Fruit fly (Drosophila melanogaster) whole organism, embryonic: Measurements from ENCODE around the gene Sp1.
A peak's percentile ranks its signal among the peaks of the same experiment; 100 is the strongest.

Experiments used
- Adf1 ChIP-seq: fragments of 200-800 bp; sonication (Bioruptor generic); IDR thresholded peaks from 2 replicates; pipeline ENCODE4 v1.3.6; 2022; ENCODE audit warnings: missing biosample characterization, missing genetic modification characterization
- Aef1 ChIP-seq: fragments of 200-800 bp; sonication (Bioruptor generic); IDR thresholded peaks from 3 replicates; pipeline ENCODE4 v1.3.6; 2022; ENCODE audit warnings: missing biosample characterization, missing genetic modification characterization
- Antp ChIP-seq: fragments of 200-800 bp; sonication (Bioruptor generic); optimal IDR thresholded peaks from 3 replicates; lab custom pipeline; 2016; ENCODE audit warnings: missing biosample characterization, missing genetic modification characterization
- CG10209 ChIP-seq: fragments of 200-800 bp; sonication (Bioruptor generic); optimal IDR thresholded peaks from 3 replicates; lab custom pipeline; 2017; ENCODE audit warnings: missing biosample characterization, mild to moderate bottlenecking, missing genetic modification characterization, missing genetic modification reagents
- CG10321 ChIP-seq: fragments of 200-800 bp; sonication (Bioruptor generic); IDR thresholded peaks from 2 replicates; pipeline ENCODE4 v1.3.6; 2022; ENCODE audit warnings: missing biosample characterization, missing genetic modification characterization
- CG12104 ChIP-seq: fragments of 200-800 bp; sonication (Bioruptor generic); optimal IDR thresholded peaks from 3 replicates; lab custom pipeline; 2016; ENCODE audit warnings: missing biosample characterization, missing genetic modification characterization
- CG13287 ChIP-seq: fragments of 200-800 bp; sonication (Bioruptor generic); IDR thresholded peaks from 2 replicates; pipeline ENCODE4 v1.3.6; 2022; ENCODE audit warnings: missing biosample characterization, missing genetic modification characterization; ENCODE audit not compliant: partially characterized antibody
- CG14441 ChIP-seq: fragments of 200-800 bp; sonication (Bioruptor generic); IDR thresholded peaks from 2 replicates; pipeline ENCODE4 v1.3.6; 2022; ENCODE audit warnings: missing biosample characterization, missing genetic modification characterization
- CG15269 ChIP-seq: fragments of 200-800 bp; sonication (Bioruptor generic); optimal IDR thresholded peaks from 2 replicates; lab custom pipeline; 2018; ENCODE audit warnings: missing biosample characterization, mild to moderate bottlenecking, missing genetic modification characterization, moderate library complexity
- CG15696 ChIP-seq: fragments of 200-800 bp; sonication (Bioruptor generic); optimal IDR thresholded peaks from 2 replicates; lab custom pipeline; 2019; ENCODE audit warnings: missing biosample characterization, mild to moderate bottlenecking, missing genetic modification characterization, moderate library complexity
- CG17361 ChIP-seq: fragments of 200-800 bp; sonication (Bioruptor generic); IDR thresholded peaks from 3 replicates; pipeline ENCODE4 v1.3.6; 2022; ENCODE audit warnings: missing biosample characterization, missing genetic modification characterization
- CG18262 ChIP-seq: fragments of 200-800 bp; optimal IDR thresholded peaks from 3 replicates; lab custom pipeline; 2019; ENCODE audit warnings: missing biosample characterization, mild to moderate bottlenecking, missing genetic modification characterization, moderate library complexity
- CG1832 ChIP-seq: fragments of 200-800 bp; sonication (Bioruptor generic); optimal IDR thresholded peaks from 2 replicates; lab custom pipeline; 2017; ENCODE audit warnings: missing biosample characterization, mild to moderate bottlenecking, missing genetic modification characterization, inconsistent platforms
- CG2202 ChIP-seq: fragments of 200-800 bp; sonication (Bioruptor generic); optimal IDR thresholded peaks from 2 replicates; lab custom pipeline; 2018; ENCODE audit warnings: missing biosample characterization, mild to moderate bottlenecking, missing genetic modification characterization
- CG31224 ChIP-seq: fragments of 200-800 bp; sonication (Bioruptor generic); IDR thresholded peaks from 2 replicates; pipeline ENCODE4 v1.3.6; 2022; ENCODE audit warnings: missing biosample characterization, missing genetic modification characterization
- CoRest ChIP-seq: fragments of 200-800 bp; sonication (Bioruptor generic); optimal IDR thresholded peaks from 3 replicates; lab custom pipeline; 2018; ENCODE audit warnings: missing biosample characterization, mild to moderate bottlenecking, missing genetic modification characterization, moderate library complexity
- Dip3 ChIP-seq: fragments of 200-800 bp; sonication (Bioruptor generic); optimal IDR thresholded peaks from 3 replicates; lab custom pipeline; 2016; ENCODE audit warnings: missing biosample characterization, missing genetic modification characterization
- Doc3 ChIP-seq: fragments of 200-800 bp; sonication (Bioruptor generic); IDR thresholded peaks from 3 replicates; pipeline ENCODE4 v1.3.6; 2022; ENCODE audit warnings: missing biosample characterization, missing genetic modification characterization; ENCODE audit not compliant: partially characterized antibody
- Dref ChIP-seq: fragments of 200-800 bp; sonication (Bioruptor generic); IDR thresholded peaks from 2 replicates; pipeline ENCODE4 v1.3.6; 2022; ENCODE audit warnings: missing biosample characterization, missing genetic modification characterization
- Ets97D ChIP-seq: fragments of 200-800 bp; sonication (Bioruptor generic); optimal IDR thresholded peaks from 3 replicates; lab custom pipeline; 2016; ENCODE audit warnings: missing biosample characterization, missing genetic modification characterization
- Hey ChIP-seq: fragments of 200-800 bp; sonication (Bioruptor generic); optimal IDR thresholded peaks from 3 replicates; lab custom pipeline; 2018; ENCODE audit warnings: missing biosample characterization, mild to moderate bottlenecking, missing genetic modification characterization
- Hr3 ChIP-seq: fragments of 200-800 bp; sonication (Bioruptor generic); optimal IDR thresholded peaks from 3 replicates; lab custom pipeline; 2016; ENCODE audit warnings: missing biosample characterization, missing genetic modification characterization
- Mrtf ChIP-seq: fragments of 200-800 bp; sonication (Bioruptor generic); IDR thresholded peaks from 3 replicates; pipeline ENCODE4 v1.3.6; 2022; ENCODE audit warnings: missing biosample characterization, missing genetic modification characterization
- Nf-YB ChIP-seq: fragments of 200-800 bp; sonication (Bioruptor generic); optimal IDR thresholded peaks from 3 replicates; lab custom pipeline; 2019; ENCODE audit warnings: missing biosample characterization, mild to moderate bottlenecking, missing genetic modification characterization, moderate library complexity
- Nf-YC ChIP-seq: fragments of 200-800 bp; optimal IDR thresholded peaks from 3 replicates; lab custom pipeline; 2019; ENCODE audit warnings: missing biosample characterization, mild to moderate bottlenecking, missing genetic modification characterization, moderate library complexity
- Rfx ChIP-seq: fragments of 200-800 bp; sonication (Bioruptor generic); IDR thresholded peaks from 2 replicates; pipeline ENCODE4 v1.3.6; 2022; ENCODE audit warnings: missing biosample characterization, missing genetic modification characterization
- Xrp1 ChIP-seq: fragments of 200-800 bp; sonication (Bioruptor generic); IDR thresholded peaks from 2 replicates; pipeline ENCODE4 v1.3.6; 2022; ENCODE audit warnings: missing biosample characterization, missing genetic modification characterization
- abd-A ChIP-seq: fragments of 200-800 bp; sonication (Bioruptor generic); optimal IDR thresholded peaks from 3 replicates; lab custom pipeline; 2019; ENCODE audit warnings: missing biosample characterization, mild to moderate bottlenecking, missing genetic modification characterization, moderate library complexity
- ase ChIP-seq: fragments of 200-800 bp; sonication (Bioruptor generic); IDR thresholded peaks from 3 replicates; pipeline ENCODE4 v1.3.6; 2022; ENCODE audit warnings: missing biosample characterization, missing genetic modification characterization
- cg ChIP-seq: fragments of 200-800 bp; sonication (Bioruptor generic); optimal IDR thresholded peaks from 3 replicates; lab custom pipeline; 2019; ENCODE audit warnings: missing biosample characterization, mild to moderate bottlenecking, missing genetic modification characterization, moderate library complexity
- chinmo ChIP-seq: fragments of 200-800 bp; sonication (Bioruptor generic); IDR thresholded peaks from 4 replicates; pipeline ENCODE4 v1.3.6; 2022; ENCODE audit warnings: missing biosample characterization, missing genetic modification characterization; ENCODE audit not compliant: partially characterized antibody
- crol ChIP-seq: fragments of 200-800 bp; sonication (Bioruptor generic); IDR thresholded peaks from 2 replicates; pipeline ENCODE4 v1.3.6; 2022; ENCODE audit warnings: missing biosample characterization, missing genetic modification characterization
- crp ChIP-seq, 2 experiments: fragments of 200-800 bp; sonication (Bioruptor generic); optimal IDR thresholded peaks; 2 replicates in 1 of 2; 3 replicates in 1 of 2; lab custom pipeline; 2017; ENCODE audit warnings: missing biosample characterization in 2 of 2, missing genetic modification characterization in 2 of 2, mild to moderate bottlenecking in 1 of 2, moderate library complexity in 1 of 2
- dmrt11E ChIP-seq: fragments of 200-800 bp; sonication (Bioruptor generic); optimal IDR thresholded peaks from 3 replicates; lab custom pipeline; 2018; ENCODE audit warnings: missing biosample characterization, mild to moderate bottlenecking, missing genetic modification characterization, moderate library complexity
- fd102C ChIP-seq: fragments of 200-800 bp; sonication (Bioruptor generic); optimal IDR thresholded peaks from 2 replicates; lab custom pipeline; 2018; ENCODE audit warnings: missing biosample characterization, mild to moderate bottlenecking, missing genetic modification characterization, moderate library complexity
- gro ChIP-seq: fragments of 200-800 bp; sonication (Bioruptor generic); optimal IDR thresholded peaks from 2 replicates; lab custom pipeline; 2016; ENCODE audit warnings: missing biosample characterization, missing genetic modification characterization
- gsb ChIP-seq: fragments of 200-800 bp; sonication (Bioruptor generic); IDR thresholded peaks from 2 replicates; pipeline ENCODE4 v1.3.6; 2022; ENCODE audit warnings: missing biosample characterization, missing genetic modification characterization
- inv ChIP-seq: fragments of 200-800 bp; sonication (Bioruptor generic); IDR thresholded peaks from 2 replicates; pipeline ENCODE4 v1.3.6; 2022; ENCODE audit warnings: missing biosample characterization, missing genetic modification characterization; ENCODE audit not compliant: partially characterized antibody
- jigr1 ChIP-seq: fragments of 200-800 bp; sonication (Bioruptor generic); IDR thresholded peaks from 3 replicates; pipeline ENCODE4 v1.3.6; 2022; ENCODE audit warnings: missing biosample characterization, missing genetic modification characterization
- ken ChIP-seq: fragments of 200-800 bp; sonication (Bioruptor generic); IDR thresholded peaks from 3 replicates; pipeline ENCODE4 v1.3.6; 2022; ENCODE audit warnings: missing biosample characterization, missing genetic modification characterization
- luna ChIP-seq: fragments of 200-800 bp; sonication (Bioruptor generic); optimal IDR thresholded peaks from 2 replicates; lab custom pipeline; 2016; ENCODE audit warnings: missing biosample characterization, missing genetic modification characterization
- p53 ChIP-seq: fragments of 200-800 bp; sonication (Bioruptor generic); optimal IDR thresholded peaks from 2 replicates; lab custom pipeline; 2016; ENCODE audit warnings: missing biosample characterization, missing genetic modification characterization
- pnt ChIP-seq: fragments of 200-800 bp; sonication (Bioruptor generic); optimal IDR thresholded peaks from 3 replicates; lab custom pipeline; 2016; ENCODE audit warnings: missing biosample characterization, missing genetic modification characterization
- sens ChIP-seq: fragments of 200-800 bp; sonication (Bioruptor generic); peaks from one replicate; lab custom pipeline; 2016; ENCODE audit warnings: missing biosample characterization, missing genetic modification characterization
- slp2 ChIP-seq: fragments of 200-800 bp; sonication (Bioruptor generic); optimal IDR thresholded peaks from 2 replicates; lab custom pipeline; 2016; ENCODE audit warnings: missing biosample characterization, missing genetic modification characterization
- stwl ChIP-seq: fragments of 200-800 bp; sonication (Bioruptor generic); optimal IDR thresholded peaks from 3 replicates; lab custom pipeline; 2018; ENCODE audit warnings: missing biosample characterization, mild to moderate bottlenecking, missing genetic modification characterization, moderate library complexity
- zen ChIP-seq: fragments of 200-800 bp; sonication (Bioruptor generic); optimal IDR thresholded peaks from 3 replicates; lab custom pipeline; 2018; ENCODE audit warnings: missing biosample characterization, mild to moderate bottlenecking, missing genetic modification characterization, moderate library complexity
- zfh2 ChIP-seq: fragments of 200-800 bp; sonication (Bioruptor generic); optimal IDR thresholded peaks from 2 replicates; lab custom pipeline; 2016; ENCODE audit warnings: missing biosample characterization, missing genetic modification characterization

Gene Sp1

dm6 chrX:9729013-9730002 is at the start of gene Sp1:
Sp1 (plus strand) TSS chrX:9729648.
- TF ChIP-seq Mrtf (GFP tag; lab: Robert Waterston, UW), result no peak
- no peak for TF ChIP-seq zfh2 (GFP tag; lab: Kevin White, UChicago)
- no peak for TF ChIP-seq Rfx
- no peak for TF ChIP-seq Hr3 (GFP tag; lab: Kevin White, UChicago)
- no peak for TF ChIP-seq Ets97D (GFP tag; lab: Kevin White, UChicago)
- no peak for TF ChIP-seq CG12104 (GFP tag; lab: Kevin White, UChicago)
- peak; percentile 84 for TF ChIP-seq cg
- TF ChIP-seq slp2 (GFP tag; lab: Kevin White, UChicago), result no peak
- TF ChIP-seq CG15269 (tag; lab: Kevin White, UChicago), result no peak
- no peak for TF ChIP-seq CG14441 (GFP tag; lab: Robert Waterston, UW)
- 0 out of 4 replicates have a peak, but pooled peaks have one; percentile 53 for TF ChIP-seq chinmo (GFP tag; lab: Robert Waterston, UW)
- TF ChIP-seq gsb (GFP tag; lab: Robert Waterston, UW), result no peak
- TF ChIP-seq Hey (tag; lab: Kevin White, UChicago), result peak; percentile 36
- peak; percentile 55 for TF ChIP-seq CoRest
- TF ChIP-seq Adf1 (GFP tag; lab: Robert Waterston, UW), result peak; percentile 96
- TF ChIP-seq crp (GFP tag; optimal IDR thresholded peaks at IDR 0.05; lab: Kevin White, UChicago), result no peak
- peak; percentile 48 for TF ChIP-seq abd-A (tag; lab: Kevin White, UChicago)
- no peak for TF ChIP-seq CG31224 (GFP tag; lab: Robert Waterston, UW)
- peak; percentile 58 for TF ChIP-seq CG15696
- TF ChIP-seq gro, result no peak
- no peak for TF ChIP-seq CG10209
- no peak for TF ChIP-seq luna
- peak; percentile 98 for TF ChIP-seq Nf-YC (tag; lab: Kevin White, UChicago)
- TF ChIP-seq CG17361 (GFP tag; lab: Robert Waterston, UW), result no peak
- TF ChIP-seq pnt (GFP tag; lab: Kevin White, UChicago), result no peak
- TF ChIP-seq dmrt11E, result peak; percentile 12
- TF ChIP-seq p53 (GFP tag; lab: Kevin White, UChicago), result no peak
- TF ChIP-seq Antp (GFP tag; lab: Kevin White, UChicago), result no peak
- no peak for TF ChIP-seq Dip3 (GFP tag; lab: Kevin White, UChicago)
- no peak for TF ChIP-seq ken (GFP tag; lab: Robert Waterston, UW)
- TF ChIP-seq CG2202, result peak; percentile 10
- TF ChIP-seq zen, result peak; percentile 4
- peak; percentile 44; the same call in 2 of the 3 replicates for TF ChIP-seq Aef1 (GFP tag; lab: Robert Waterston, UW)
- peak; percentile 82 for TF ChIP-seq fd102C (GFP tag; lab: Kevin White, UChicago)
- TF ChIP-seq jigr1, result no peak
- TF ChIP-seq CG13287, result 0 out of 2 replicates have a peak, but pooled peaks have one; percentile 8
- no peak for TF ChIP-seq Dref (GFP tag; lab: Robert Waterston, UW)
- no peak for TF ChIP-seq stwl (tag; lab: Kevin White, UChicago)
- TF ChIP-seq sens (GFP tag; lab: Kevin White, UChicago), result peak; percentile 85
- peak; percentile 31; the same call in 1 of the 2 replicates for TF ChIP-seq crol
- TF ChIP-seq inv (GFP tag; lab: Robert Waterston, UW), result no peak
- TF ChIP-seq Doc3 (GFP tag; lab: Robert Waterston, UW), result no peak
- peak; percentile 91 for TF ChIP-seq CG1832
- no peak for TF ChIP-seq ase (GFP tag; lab: Robert Waterston, UW)
- TF ChIP-seq CG18262 (tag; lab: Kevin White, UChicago), result no peak
- 0 out of 2 replicates have a peak, but pooled peaks have one; percentile 18 for TF ChIP-seq Xrp1 (GFP tag; lab: Robert Waterston, UW)
- TF ChIP-seq Nf-YB (GFP tag; lab: Kevin White, UChicago), result peak; percentile 98
- peak; percentile 94 for TF ChIP-seq CG10321 (GFP tag; lab: Robert Waterston, UW)
